Fruit fly (Drosophila melanogaster): ENCODE results near the gene CG1943.

The CG1943 gene

DNA sequence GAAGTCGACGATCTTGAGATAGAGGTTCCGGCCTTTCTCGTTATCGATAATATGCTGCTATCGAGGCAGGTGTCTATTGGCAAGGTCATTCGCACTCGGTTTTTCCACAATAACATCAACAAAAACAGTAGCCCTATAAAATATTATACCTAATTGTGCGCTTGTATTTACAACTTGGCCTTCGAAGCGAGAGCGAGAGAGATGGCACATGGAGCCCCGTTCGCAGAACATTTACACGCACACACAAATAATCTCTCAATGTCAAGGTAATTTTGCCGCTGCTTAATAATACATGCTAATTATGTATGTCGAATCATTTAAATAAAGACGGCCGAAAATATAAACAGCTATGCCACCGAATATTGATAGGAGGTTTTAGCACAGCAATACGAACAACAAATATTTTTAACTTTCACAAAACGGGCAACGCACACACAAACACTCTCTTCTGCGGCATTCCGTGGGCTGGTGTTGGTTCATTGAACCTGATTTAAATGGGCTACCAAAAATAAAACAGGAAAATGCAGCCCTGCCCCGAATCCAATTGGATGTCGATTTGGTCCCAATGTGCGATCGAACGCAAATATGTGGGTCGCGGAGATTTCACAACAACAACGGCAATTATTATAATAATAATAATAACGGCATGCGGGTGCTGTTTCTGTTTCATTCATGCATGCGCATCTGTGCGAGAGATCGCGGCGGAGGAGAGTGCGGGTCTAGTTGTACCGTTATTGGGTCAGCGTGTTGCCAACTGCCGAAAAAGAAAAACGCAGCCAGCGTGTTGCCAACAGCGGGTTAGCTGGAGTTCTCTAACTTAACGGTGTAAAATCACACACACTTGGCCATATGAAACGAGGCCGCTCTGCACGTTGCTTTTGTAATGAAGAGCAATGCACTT lies 47.8 kb downstream of the CG1943 start:
- no peak for TF ChIP-seq pan (optimal IDR thresholded peaks at IDR 0.05)
- no peak for TF ChIP-seq Dif (GFP tag; optimal IDR thresholded peaks at IDR 0.05; ENCODE audit: partially characterized antibody)
- TF ChIP-seq woc (GFP tag; optimal IDR thresholded peaks at IDR 0.05): no peak
- TF ChIP-seq lola (GFP tag; optimal IDR thresholded peaks at IDR 0.05): no peak
- TF ChIP-seq Dfd (GFP tag; optimal IDR thresholded peaks at IDR 0.05): no peak
- peak in 1 of 2 experiments; percentile 66 for TF ChIP-seq dl (GFP tag; optimal IDR thresholded peaks at IDR 0.05; ENCODE audit: insufficient read depth in 1 of 2, partially characterized antibody in 2 of 2)
- no peak for TF ChIP-seq Hr78 (GFP tag; optimal IDR thresholded peaks at IDR 0.05)
- no peak for TF ChIP-seq CG9705 (GFP tag; optimal IDR thresholded peaks at IDR 0.05)

DNA sequence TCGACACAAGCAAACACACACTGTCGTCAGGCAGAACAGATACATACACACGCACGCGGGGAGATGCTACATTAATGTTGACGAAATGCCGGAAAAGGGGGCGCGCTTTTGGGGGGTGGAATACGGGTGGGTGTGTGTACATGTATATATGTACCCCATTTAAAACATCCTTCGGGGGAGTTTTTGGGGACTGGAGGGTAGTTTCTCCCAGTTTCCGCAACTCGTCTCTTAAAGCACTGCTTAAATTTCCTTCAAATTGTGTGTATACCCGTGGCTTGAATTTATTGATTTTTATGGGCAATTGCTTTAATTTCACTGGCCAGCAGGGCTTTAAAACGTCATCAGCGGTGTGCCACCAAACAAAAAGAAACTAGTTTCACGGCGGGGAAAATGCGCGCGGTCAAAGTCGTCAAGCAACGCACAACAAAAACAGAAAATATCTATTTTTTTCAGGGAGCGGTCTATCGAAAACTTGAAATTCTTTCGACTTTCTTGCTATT lies 48.5 kb downstream of the CG1943 start:
- TF ChIP-seq brk (GFP tag; optimal IDR thresholded peaks at IDR 0.05) (no peak), HLH106 (tag; optimal IDR thresholded peaks at IDR 0.05) (no peak), Myc (optimal IDR thresholded peaks at IDR 0.05) (no peak), usp (GFP tag; optimal IDR thresholded peaks at IDR 0.05) (no peak), foxo (GFP tag; optimal IDR thresholded peaks at IDR 0.05) (no peak), lola (GFP tag; optimal IDR thresholded peaks at IDR 0.05) (no peak), tai (GFP tag; optimal IDR thresholded peaks at IDR 0.05) (no peak), jim (GFP tag; optimal IDR thresholded peaks at IDR 0.05) (no peak)

DNA sequence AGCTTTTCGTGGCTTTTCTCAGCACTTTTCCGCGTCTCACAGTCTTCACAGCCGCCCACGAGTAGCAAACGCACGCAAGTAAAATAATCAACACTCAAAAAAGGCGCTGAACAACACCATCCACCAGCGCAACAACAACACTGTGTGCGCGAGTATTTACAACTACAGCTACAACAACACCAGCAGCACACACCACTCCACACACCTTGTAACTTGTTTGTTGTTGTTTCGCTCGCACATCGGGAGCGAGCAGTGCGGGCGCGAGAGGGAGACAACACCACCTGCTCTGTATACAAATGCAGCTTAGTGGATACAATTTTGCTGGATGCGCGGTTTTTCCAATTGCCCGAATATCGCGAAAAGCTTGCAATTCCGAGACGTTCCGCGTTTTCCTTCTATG lies 49.0 kb downstream of the CG1943 start:
- no peak for TF ChIP-seq sv (GFP tag; optimal IDR thresholded peaks at IDR 0.05)
- no peak for TF ChIP-seq brk (GFP tag; optimal IDR thresholded peaks at IDR 0.05)
- TF ChIP-seq lola (GFP tag; optimal IDR thresholded peaks at IDR 0.05): peak; percentile 28
- TF ChIP-seq OdsH (GFP tag; optimal IDR thresholded peaks at IDR 0.05): no peak
- TF ChIP-seq CG9705 (GFP tag; optimal IDR thresholded peaks at IDR 0.05): no peak
- TF ChIP-seq Hr83 (GFP tag; optimal IDR thresholded peaks at IDR 0.05; ENCODE audit: poor library complexity, severe bottlenecking): peak; percentile 87
- TF ChIP-seq Hr78 (GFP tag; optimal IDR thresholded peaks at IDR 0.05): no peak
- peak in 1 of 2 experiments; percentile 39 for TF ChIP-seq dl (GFP tag; optimal IDR thresholded peaks at IDR 0.05; ENCODE audit: insufficient read depth in 1 of 2, partially characterized antibody in 2 of 2)
- TF ChIP-seq Vsx2 (GFP tag; optimal IDR thresholded peaks at IDR 0.05; ENCODE audit: partially characterized antibody): no peak
- peak; percentile 59 for TF ChIP-seq Dif (GFP tag; optimal IDR thresholded peaks at IDR 0.05; ENCODE audit: partially characterized antibody)

DNA sequence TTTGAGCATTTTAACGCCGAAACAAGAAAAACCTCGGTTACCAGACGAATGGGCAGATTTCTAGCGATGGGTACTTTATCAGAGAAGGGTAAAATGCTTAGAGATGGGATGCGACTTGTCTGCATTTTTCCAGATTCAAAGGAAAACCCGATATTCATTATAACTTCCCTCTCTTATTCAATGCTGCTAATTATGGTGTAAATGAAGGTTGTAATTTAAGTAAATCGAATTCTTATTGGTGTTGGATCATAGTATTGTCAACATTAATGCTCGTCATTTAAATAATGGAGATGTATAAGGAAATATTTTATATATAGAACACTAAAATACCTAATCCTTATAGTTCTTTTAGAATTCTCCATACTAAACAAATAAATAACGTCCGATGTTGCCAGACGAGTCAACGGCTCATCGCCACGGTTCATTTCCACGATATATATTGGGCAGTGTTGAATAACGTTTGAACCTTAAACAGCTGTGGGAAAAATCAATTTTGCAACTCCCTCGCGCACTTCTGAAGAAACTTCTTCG lies 49.5 kb downstream of the CG1943 start, which contains the start of the genes Alh and CG10098:
Gene Alh, minus strand, starts transcription at position 77 of the 531 bp plus-strand sequence.
Gene CG10098, plus strand, starts transcription at position 440 of the 531 bp plus-strand sequence.
- peak; percentile 89 for TF ChIP-seq ey (GFP tag; optimal IDR thresholded peaks at IDR 0.05)
- no peak for TF ChIP-seq CrebA (GFP tag; optimal IDR thresholded peaks at IDR 0.05; ENCODE audit: borderline replicate concordance)
- no peak for TF ChIP-seq pan (optimal IDR thresholded peaks at IDR 0.05)
- peak; percentile 76 for TF ChIP-seq OdsH (GFP tag; optimal IDR thresholded peaks at IDR 0.05)
- peak; percentile 79 for TF ChIP-seq CG9705 (GFP tag; optimal IDR thresholded peaks at IDR 0.05)
- TF ChIP-seq woc (GFP tag; optimal IDR thresholded peaks at IDR 0.05): peak; percentile 84
- peak; percentile 89 for TF ChIP-seq Hnf4 (GFP tag; optimal IDR thresholded peaks at IDR 0.05)
- peak; percentile 1 for TF ChIP-seq Myc (optimal IDR thresholded peaks at IDR 0.05)
- peak; percentile 81 for TF ChIP-seq GATAd (GFP tag; optimal IDR thresholded peaks at IDR 0.05)
- TF ChIP-seq sage (GFP tag; optimal IDR thresholded peaks at IDR 0.05): peak; percentile 43
- TF ChIP-seq dsf (GFP tag; optimal IDR thresholded peaks at IDR 0.05; ENCODE audit: borderline replicate concordance): peak; percentile 91
- TF ChIP-seq jim (GFP tag; optimal IDR thresholded peaks at IDR 0.05): peak; percentile 91
- TF ChIP-seq tai (GFP tag; optimal IDR thresholded peaks at IDR 0.05): peak; percentile 94
- TF ChIP-seq Sp1 (GFP tag; optimal IDR thresholded peaks at IDR 0.05): peak; percentile 81
- peak; percentile 90 for TF ChIP-seq HLH106 (tag; optimal IDR thresholded peaks at IDR 0.05)
- TF ChIP-seq fru (GFP tag; optimal IDR thresholded peaks at IDR 0.05): peak; percentile 84
- TF ChIP-seq N (GFP tag; optimal IDR thresholded peaks at IDR 0.05): no peak
- TF ChIP-seq Hr83 (GFP tag; optimal IDR thresholded peaks at IDR 0.05; ENCODE audit: poor library complexity, severe bottlenecking): peak; percentile 96
- TF ChIP-seq Mio (GFP tag; optimal IDR thresholded peaks at IDR 0.05): peak; percentile 21
- peak; percentile 79 for TF ChIP-seq dmrt93B (GFP tag; optimal IDR thresholded peaks at IDR 0.05)
- peak; percentile 81 for TF ChIP-seq brk (GFP tag; optimal IDR thresholded peaks at IDR 0.05)
- TF ChIP-seq psq (GFP tag; optimal IDR thresholded peaks at IDR 0.05): peak; percentile 77
- TF ChIP-seq Dfd (GFP tag; optimal IDR thresholded peaks at IDR 0.05): no peak
- peak in 1 of 2 experiments; percentile 92 for TF ChIP-seq foxo (GFP tag; optimal IDR thresholded peaks at IDR 0.05)
- TF ChIP-seq Jra (GFP tag; optimal IDR thresholded peaks at IDR 0.05): peak; percentile 88
- TF ChIP-seq usp (GFP tag; optimal IDR thresholded peaks at IDR 0.05): no peak
- TF ChIP-seq Hr78 (GFP tag; optimal IDR thresholded peaks at IDR 0.05): no peak
- no peak for TF ChIP-seq Dif (GFP tag; optimal IDR thresholded peaks at IDR 0.05; ENCODE audit: partially characterized antibody)
- peak; percentile 76 for TF ChIP-seq br (GFP tag; optimal IDR thresholded peaks at IDR 0.05)
- no peak for TF ChIP-seq CG32264 (GFP tag; optimal IDR thresholded peaks at IDR 0.05)
- TF ChIP-seq lola (GFP tag; optimal IDR thresholded peaks at IDR 0.05): no peak
- TF ChIP-seq sv (GFP tag; optimal IDR thresholded peaks at IDR 0.05): peak; percentile 84
- TF ChIP-seq rgr (GFP tag; optimal IDR thresholded peaks at IDR 0.05): peak; percentile 84
- no peak for TF ChIP-seq Abd-B (GFP tag; optimal IDR thresholded peaks at IDR 0.05)
- TF ChIP-seq dl (GFP tag; optimal IDR thresholded peaks at IDR 0.05; ENCODE audit: insufficient read depth in 1 of 2, partially characterized antibody in 2 of 2): no peak
- peak; percentile 86 for TF ChIP-seq h (GFP tag; optimal IDR thresholded peaks at IDR 0.05)

Measured in whole organism, wandering third instar larva.